Fruit fly (Drosophila melanogaster) whole organism, embryonic: ENCODE data around the gene CG10730.
A peak's percentile ranks its signal among the peaks of the same experiment; 100 is the strongest.

Experiments used
- Atf3 ChIP-seq: fragments of 200-800 bp; sonication (Bioruptor generic); optimal IDR thresholded peaks from 3 replicates; lab custom pipeline; 2016; ENCODE audit warnings: missing biosample characterization, missing genetic modification characterization
- Blimp-1 ChIP-seq: fragments of 200-800 bp; sonication (Bioruptor generic); optimal IDR thresholded peaks from 3 replicates; lab custom pipeline; 2018; ENCODE audit warnings: missing biosample characterization, missing genetic modification characterization, mild to moderate bottlenecking, moderate library complexity, missing genetic modification reagents
- CG11093 ChIP-seq: fragments of 200-800 bp; sonication (Bioruptor generic); IDR thresholded peaks from 3 replicates; pipeline ENCODE4 v1.3.6; 2022; ENCODE audit warnings: missing biosample characterization, missing genetic modification characterization
- CG11723 ChIP-seq: fragments of 200-800 bp; sonication (Bioruptor generic); optimal IDR thresholded peaks from 2 replicates; lab custom pipeline; 2017; ENCODE audit warnings: missing biosample characterization, mild to moderate bottlenecking, missing genetic modification characterization
- CG1233 ChIP-seq: fragments of 200-800 bp; sonication (Bioruptor generic); optimal IDR thresholded peaks from 4 replicates; lab custom pipeline; 2018; ENCODE audit warnings: missing biosample characterization, mild to moderate bottlenecking, missing genetic modification characterization
- CG12769 ChIP-seq: fragments of 200-800 bp; sonication (Bioruptor generic); optimal IDR thresholded peaks from 2 replicates; lab custom pipeline; 2019; ENCODE audit warnings: missing biosample characterization, mild to moderate bottlenecking, missing genetic modification characterization, moderate library complexity
- CG1529 ChIP-seq: fragments of 200-800 bp; sonication (Bioruptor generic); optimal IDR thresholded peaks from 3 replicates; lab custom pipeline; 2018; ENCODE audit warnings: missing biosample characterization, missing genetic modification characterization
- CG1603 ChIP-seq: fragments of 200-800 bp; sonication (Bioruptor generic); optimal IDR thresholded peaks from 2 replicates; lab custom pipeline; 2019; ENCODE audit warnings: missing biosample characterization, mild to moderate bottlenecking, missing genetic modification characterization, moderate library complexity
- CG1792 ChIP-seq: fragments of 200-800 bp; sonication (Bioruptor generic); optimal IDR thresholded peaks from 2 replicates; lab custom pipeline; 2016; ENCODE audit warnings: missing biosample characterization, missing genetic modification characterization
- CG18476 ChIP-seq: fragments of 200-800 bp; sonication (Bioruptor generic); optimal IDR thresholded peaks from 2 replicates; lab custom pipeline; 2016; ENCODE audit warnings: missing biosample characterization, mild to moderate bottlenecking, missing genetic modification characterization
- CG6683 ChIP-seq: fragments of 200-800 bp; sonication (Bioruptor generic); optimal IDR thresholded peaks from 2 replicates; lab custom pipeline; 2017; ENCODE audit warnings: missing biosample characterization, mild to moderate bottlenecking, missing genetic modification characterization, missing genetic modification reagents
- CG6791 ChIP-seq: fragments of 200-800 bp; sonication (Bioruptor generic); IDR thresholded peaks from 3 replicates; pipeline ENCODE4 v1.3.6; 2022; ENCODE audit warnings: missing biosample characterization, missing genetic modification characterization; ENCODE audit not compliant: partially characterized antibody
- CTCF ChIP-seq: fragments of 200-800 bp; sonication (Bioruptor generic); optimal IDR thresholded peaks from 2 replicates; lab custom pipeline; 2017; ENCODE audit warnings: missing biosample characterization, mild to moderate bottlenecking, missing genetic modification characterization, moderate library complexity
- CrebB ChIP-seq: fragments of 200-800 bp; sonication (Bioruptor generic); optimal IDR thresholded peaks from 3 replicates; lab custom pipeline; 2018; ENCODE audit warnings: missing biosample characterization, mild to moderate bottlenecking, missing genetic modification characterization
- D ChIP-seq, 2 experiments: fragments of 200-800 bp in 1 of 2; fragments of >200 bp in 1 of 2; sonication (Bioruptor generic) in 1 of 2; optimal IDR thresholded peaks; 2 replicates in 1 of 2; 3 replicates in 1 of 2; lab custom pipeline; 2017; ENCODE audit warnings: mild to moderate bottlenecking in 1 of 2, missing biosample characterization in 1 of 2, missing genetic modification characterization in 1 of 2, missing genetic modification reagents in 1 of 2
- Dll ChIP-seq: fragments of 200-800 bp; sonication (Bioruptor generic); IDR thresholded peaks from 4 replicates; pipeline ENCODE4 v1.3.6; 2022; ENCODE audit warnings: missing biosample characterization, missing genetic modification characterization; ENCODE audit not compliant: partially characterized antibody
- ERR ChIP-seq: fragments of 200-800 bp; sonication (Bioruptor generic); optimal IDR thresholded peaks from 2 replicates; lab custom pipeline; 2016; ENCODE audit warnings: missing biosample characterization, missing genetic modification characterization
- Ets97D ChIP-seq: fragments of 200-800 bp; sonication (Bioruptor generic); optimal IDR thresholded peaks from 3 replicates; lab custom pipeline; 2016; ENCODE audit warnings: missing biosample characterization, missing genetic modification characterization
- Fer1 ChIP-seq: fragments of 200-800 bp; sonication (Bioruptor generic); optimal IDR thresholded peaks from 2 replicates; lab custom pipeline; 2017; ENCODE audit warnings: missing biosample characterization, mild to moderate bottlenecking, missing genetic modification characterization
- HHEX ChIP-seq: fragments of 200-800 bp; sonication (Bioruptor generic); optimal IDR thresholded peaks from 3 replicates; lab custom pipeline; 2017; ENCODE audit warnings: missing biosample characterization, mild to moderate bottlenecking, missing genetic modification characterization, missing genetic modification reagents
- Hr51 ChIP-seq, 2 experiments: fragments of 200-800 bp; sonication (Bioruptor generic); optimal IDR thresholded peaks; 2 replicates in 1 of 2; 3 replicates in 1 of 2; lab custom pipeline; 2016 to 2018; ENCODE audit warnings: missing biosample characterization in 2 of 2, missing genetic modification characterization in 2 of 2, mild to moderate bottlenecking in 1 of 2, moderate library complexity in 1 of 2
- MBD-R2 ChIP-seq: fragments of 200-800 bp; sonication (Bioruptor generic); IDR thresholded peaks from 2 replicates; pipeline ENCODE4 v1.3.6; 2022; ENCODE audit warnings: missing biosample characterization, missing genetic modification characterization
- Max ChIP-seq: fragments of 200-800 bp; sonication (Bioruptor generic); optimal IDR thresholded peaks from 2 replicates; lab custom pipeline; 2016; ENCODE audit warnings: missing biosample characterization, mild to moderate bottlenecking, missing genetic modification characterization
- NC2α ChIP-seq: fragments of 200-800 bp; sonication (Bioruptor generic); optimal IDR thresholded peaks from 2 replicates; lab custom pipeline; 2016; ENCODE audit warnings: missing biosample characterization, missing genetic modification characterization
- NK7.1 ChIP-seq: fragments of 200-800 bp; sonication (Bioruptor generic); optimal IDR thresholded peaks from 3 replicates; lab custom pipeline; 2016; ENCODE audit warnings: missing biosample characterization, missing genetic modification characterization
- Nf-YC ChIP-seq: fragments of 200-800 bp; optimal IDR thresholded peaks from 3 replicates; lab custom pipeline; 2019; ENCODE audit warnings: missing biosample characterization, mild to moderate bottlenecking, missing genetic modification characterization, moderate library complexity
- Oaz ChIP-seq: fragments of 200-800 bp; sonication (Bioruptor generic); IDR thresholded peaks from 2 replicates; pipeline ENCODE4 v1.3.6; 2022; ENCODE audit warnings: missing biosample characterization, missing genetic modification characterization
- Rx ChIP-seq: fragments of 200-800 bp; sonication (Bioruptor generic); IDR thresholded peaks from 2 replicates; pipeline ENCODE4 v1.3.6; 2022; ENCODE audit warnings: missing biosample characterization, missing genetic modification characterization
- Six4 ChIP-seq: fragments of 200-800 bp; sonication (Bioruptor generic); optimal IDR thresholded peaks from 2 replicates; lab custom pipeline; 2016; ENCODE audit warnings: missing biosample characterization, missing genetic modification characterization
- Sox102F ChIP-seq: fragments of 200-800 bp; sonication (Bioruptor generic); optimal IDR thresholded peaks from 2 replicates; lab custom pipeline; 2018; ENCODE audit warnings: missing biosample characterization, mild to moderate bottlenecking, missing genetic modification characterization, moderate library complexity
- Xbp1 ChIP-seq: fragments of 200-800 bp; sonication (Bioruptor generic); optimal IDR thresholded peaks from 3 replicates; lab custom pipeline; 2016; ENCODE audit warnings: missing biosample characterization, mild to moderate bottlenecking, missing genetic modification characterization
- bbx ChIP-seq: fragments of 200-800 bp; sonication (Bioruptor generic); IDR thresholded peaks from 2 replicates; pipeline ENCODE4 v1.3.6; 2022; ENCODE audit warnings: missing biosample characterization, missing genetic modification characterization; ENCODE audit not compliant: partially characterized antibody
- chm ChIP-seq: fragments of 200-800 bp; sonication (Bioruptor generic); IDR thresholded peaks from 2 replicates; pipeline ENCODE4 v1.3.6; 2022; ENCODE audit warnings: missing biosample characterization, missing genetic modification characterization
- corto ChIP-seq: fragments of 200-800 bp; sonication (Bioruptor generic); optimal IDR thresholded peaks from 2 replicates; lab custom pipeline; 2016; ENCODE audit warnings: missing biosample characterization, mild to moderate bottlenecking, missing genetic modification characterization, moderate library complexity
- emc ChIP-seq: fragments of 200-800 bp; sonication (Bioruptor generic); optimal IDR thresholded peaks from 2 replicates; lab custom pipeline; 2016; ENCODE audit warnings: missing biosample characterization, missing genetic modification characterization
- eyg ChIP-seq: fragments of 200-800 bp; sonication (Bioruptor generic); optimal IDR thresholded peaks from 3 replicates; lab custom pipeline; 2016; ENCODE audit warnings: missing biosample characterization, missing genetic modification characterization
- lab ChIP-seq: fragments of 200-800 bp; sonication (Bioruptor generic); optimal IDR thresholded peaks from 3 replicates; lab custom pipeline; 2017; ENCODE audit warnings: missing biosample characterization, missing genetic modification characterization, mild to moderate bottlenecking, moderate library complexity, missing genetic modification reagents
- lbe ChIP-seq: fragments of 200-800 bp; sonication (Bioruptor generic); optimal IDR thresholded peaks from 2 replicates; lab custom pipeline; 2016; ENCODE audit warnings: missing biosample characterization, mild to moderate bottlenecking, missing genetic modification characterization
- p53 ChIP-seq: fragments of 200-800 bp; sonication (Bioruptor generic); optimal IDR thresholded peaks from 2 replicates; lab custom pipeline; 2016; ENCODE audit warnings: missing biosample characterization, missing genetic modification characterization
- pfk ChIP-seq: fragments of 200-800 bp; sonication (Bioruptor generic); optimal IDR thresholded peaks from 2 replicates; lab custom pipeline; 2018; ENCODE audit warnings: missing biosample characterization, mild to moderate bottlenecking, missing genetic modification characterization, moderate library complexity
- pum ChIP-seq: fragments of 200-800 bp; sonication (Bioruptor generic); optimal IDR thresholded peaks from 2 replicates; lab custom pipeline; 2016; ENCODE audit warnings: missing biosample characterization, missing genetic modification characterization
- ro ChIP-seq: fragments of 200-800 bp; sonication (Bioruptor generic); IDR thresholded peaks from 2 replicates; pipeline ENCODE4 v1.3.6; 2022; ENCODE audit warnings: missing biosample characterization, missing genetic modification characterization
- schlank ChIP-seq: fragments of 200-800 bp; sonication (Bioruptor generic); optimal IDR thresholded peaks from 2 replicates; lab custom pipeline; 2018; ENCODE audit warnings: missing biosample characterization, mild to moderate bottlenecking, missing genetic modification characterization
- slbo ChIP-seq: fragments of 200-800 bp; sonication (Bioruptor generic); IDR thresholded peaks from 2 replicates; pipeline ENCODE4 v1.3.6; 2022; ENCODE audit warnings: missing biosample characterization, missing genetic modification characterization
- sna ChIP-seq: fragments of 200-800 bp; sonication (Bioruptor generic); IDR thresholded peaks from 2 replicates; pipeline ENCODE4 v1.3.6; 2022; ENCODE audit warnings: missing biosample characterization, missing genetic modification characterization; ENCODE audit not compliant: partially characterized antibody
- twi ChIP-seq: fragments of 200-800 bp; optimal IDR thresholded peaks from 2 replicates; lab custom pipeline; 2019; ENCODE audit warnings: missing biosample characterization, mild to moderate bottlenecking, missing genetic modification characterization, moderate library complexity
- wor ChIP-seq: fragments of 200-800 bp; sonication (Bioruptor generic); IDR thresholded peaks from 2 replicates; pipeline ENCODE4 v1.3.6; 2022; ENCODE audit warnings: missing biosample characterization, missing genetic modification characterization
- zen ChIP-seq: fragments of 200-800 bp; sonication (Bioruptor generic); optimal IDR thresholded peaks from 3 replicates; lab custom pipeline; 2018; ENCODE audit warnings: missing biosample characterization, mild to moderate bottlenecking, missing genetic modification characterization, moderate library complexity

The CG10730 gene

DNA sequence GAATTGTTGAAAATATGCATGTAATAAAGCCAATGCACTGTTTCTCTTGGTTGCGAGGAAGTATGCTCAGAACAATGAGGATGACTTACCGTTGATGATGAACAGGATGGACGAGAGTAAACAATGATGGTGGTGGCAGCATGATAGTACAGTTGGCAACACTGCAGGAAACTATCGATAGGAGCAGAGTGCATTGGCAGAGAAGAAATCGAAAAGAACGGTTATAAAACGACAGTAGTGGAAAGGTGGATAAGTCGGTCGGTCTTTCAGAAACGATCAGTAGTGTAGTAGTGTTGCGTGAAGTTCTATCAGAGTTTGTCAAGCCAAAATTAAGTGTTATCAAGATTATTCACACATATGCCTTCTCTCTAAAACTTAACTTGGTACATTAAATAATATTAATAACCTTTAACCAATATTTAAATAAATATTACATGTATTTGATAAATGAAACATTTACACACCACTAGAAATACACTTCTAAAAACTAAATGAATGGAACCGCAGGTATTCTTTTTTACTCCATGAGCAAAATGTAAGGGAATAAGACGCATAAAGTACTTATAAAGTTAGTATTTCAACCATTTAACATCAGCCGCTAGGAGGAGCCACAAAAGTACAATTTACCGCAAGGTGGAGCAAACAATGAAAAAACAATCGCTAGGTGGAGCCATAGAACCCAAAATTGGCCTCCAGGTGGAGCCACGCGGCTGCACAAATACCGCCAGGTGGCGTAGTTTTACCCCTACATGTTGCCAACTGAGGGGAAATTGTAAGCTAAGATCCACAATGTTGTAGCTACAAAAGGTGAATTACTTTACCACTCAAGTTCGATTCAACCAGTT lies 48.6 kb upstream of the CG10730 start (continued):
- TF ChIP-seq Rx (GFP tag; lab: Robert Waterston, UW) (peak; percentile 92), bbx (GFP tag; lab: Robert Waterston, UW) (peak; percentile 59), Six4 (GFP tag; lab: Kevin White, UChicago) (peak; percentile 82), CG18476 (GFP tag; lab: Kevin White, UChicago) (peak; percentile 57), Ets97D (GFP tag; lab: Kevin White, UChicago) (peak; percentile 54), wor (peak; percentile 73), CG1529 (peak; percentile 9), eyg (peak; percentile 87), CTCF (GFP tag; lab: Kevin White, UChicago) (peak; percentile 100), ro (GFP tag; lab: Robert Waterston, UW) (peak; percentile 86), CG11093 (GFP tag; lab: Robert Waterston, UW) (peak; percentile 83; the same call in 2 of the 3 replicates), CrebB (tag; lab: Kevin White, UChicago) (no peak), CG6791 (GFP tag; lab: Robert Waterston, UW) (peak; percentile 79), CG1233 (peak; percentile 71), twi (peak; percentile 67), schlank (tag; lab: Kevin White, UChicago) (peak; percentile 21), CG6683 (GFP tag; lab: Kevin White, UChicago) (no peak), Max (GFP tag; lab: Kevin White, UChicago) (peak; percentile 60), CG11723 (peak; percentile 19), Dll (GFP tag; lab: Robert Waterston, UW) (peak; percentile 89), HHEX (GFP tag; lab: Kevin White, UChicago) (peak; percentile 43), NK7.1 (GFP tag; lab: Kevin White, UChicago) (peak; percentile 90), Xbp1 (GFP tag; lab: Kevin White, UChicago) (peak; percentile 98), lbe (no peak), chm (GFP tag; lab: Robert Waterston, UW) (peak; percentile 92), CG1603 (tag; lab: Kevin White, UChicago) (peak; percentile 90), Oaz (GFP tag; lab: Robert Waterston, UW) (peak; percentile 85), pum (GFP tag; lab: Kevin White, UChicago) (peak; percentile 96), Atf3 (GFP tag; lab: Kevin White, UChicago) (peak; percentile 91), Hr51 (GFP tag; optimal IDR thresholded peaks at IDR 0.05; lab: Kevin White, UChicago) (peak; percentile 74 to 89), D (optimal IDR thresholded peaks at IDR 0.05; lab: Kevin White, UChicago) (no peak), D (GFP tag; optimal IDR thresholded peaks at IDR 0.05; lab: Kevin White, UChicago) (peak; percentile 57), pfk (GFP tag; lab: Kevin White, UChicago) (peak; percentile 45), slbo (peak; percentile 98), CG1792 (GFP tag; lab: Kevin White, UChicago) (peak; percentile 78), emc (GFP tag; lab: Kevin White, UChicago) (peak; percentile 58), MBD-R2 (GFP tag; lab: Robert Waterston, UW) (peak; percentile 44), corto (no peak), NC2α (GFP tag; lab: Kevin White, UChicago) (peak; percentile 74), p53 (GFP tag; lab: Kevin White, UChicago) (peak; percentile 92), CG12769 (tag; lab: Kevin White, UChicago) (peak; percentile 81), zen (tag; lab: Kevin White, UChicago) (peak; percentile 76), Fer1 (GFP tag; lab: Kevin White, UChicago) (peak; percentile 49), lab (GFP tag; lab: Kevin White, UChicago) (peak; percentile 70), Blimp-1 (GFP tag; lab: Kevin White, UChicago) (peak; percentile 66), sna (peak; percentile 84), ERR (peak; percentile 59), Nf-YC (tag; lab: Kevin White, UChicago) (peak; percentile 34), Sox102F (GFP tag; lab: Kevin White, UChicago) (peak; percentile 88)
